Fruit fly (Drosophila melanogaster): ENCODE measurements around the gene CG9331.

CG9331 gene

DNA sequence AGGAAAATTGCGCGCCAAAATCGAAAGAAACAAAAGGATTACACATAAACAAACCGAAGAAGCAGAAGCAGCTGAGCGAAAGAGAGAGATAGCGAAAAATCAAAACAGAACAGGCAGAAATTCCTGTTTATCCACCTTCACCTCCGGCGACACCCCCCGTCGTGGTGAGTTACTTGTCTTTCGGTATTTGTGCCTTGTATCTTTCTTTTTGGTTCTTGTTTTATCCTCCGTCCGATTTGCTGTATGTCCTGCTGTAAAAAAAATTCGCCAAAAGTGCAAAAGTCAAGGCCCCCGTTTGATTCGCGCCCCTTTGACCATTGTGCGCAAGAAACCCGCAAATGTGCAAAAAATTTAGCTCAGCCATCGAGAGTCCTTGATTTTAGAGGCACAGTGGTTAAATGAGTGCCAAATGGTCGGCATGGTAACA is 24.3 kb upstream of the CG9331 start (continued):
- TF ChIP-seq CG10959 (GFP tag; IDR thresholded peaks at IDR 0.05) (no peak), Kr (GFP tag; optimal IDR thresholded peaks at IDR 0.05) (peak; percentile 40), CG1603 (tag; optimal IDR thresholded peaks at IDR 0.05) (no peak), tap (tag; optimal IDR thresholded peaks at IDR 0.05) (no peak), CG13894 (tag; optimal IDR thresholded peaks at IDR 0.05) (peak; percentile 92), sd (tag; optimal IDR thresholded peaks at IDR 0.05) (peak; percentile 53), pnt (GFP tag; optimal IDR thresholded peaks at IDR 0.05) (no peak), abd-A (tag; optimal IDR thresholded peaks at IDR 0.05) (no peak), CG8089 (GFP tag; optimal IDR thresholded peaks at IDR 0.05) (no peak), nerfin-1 (tag; optimal IDR thresholded peaks at IDR 0.05) (peak; percentile 92), Jarid2 (GFP tag; optimal IDR thresholded peaks at IDR 0.05) (no peak), CG18599 (GFP tag; optimal IDR thresholded peaks at IDR 0.05) (peak; percentile 30), tna (GFP tag; IDR thresholded peaks at IDR 0.05; ENCODE audit: partially characterized antibody) (no peak), stwl (tag; optimal IDR thresholded peaks at IDR 0.05) (peak; percentile 12), pros (GFP tag; optimal IDR thresholded peaks at IDR 0.05) (peak; percentile 32), CG15479 (GFP tag; optimal IDR thresholded peaks at IDR 0.05) (peak; percentile 70)

DNA sequence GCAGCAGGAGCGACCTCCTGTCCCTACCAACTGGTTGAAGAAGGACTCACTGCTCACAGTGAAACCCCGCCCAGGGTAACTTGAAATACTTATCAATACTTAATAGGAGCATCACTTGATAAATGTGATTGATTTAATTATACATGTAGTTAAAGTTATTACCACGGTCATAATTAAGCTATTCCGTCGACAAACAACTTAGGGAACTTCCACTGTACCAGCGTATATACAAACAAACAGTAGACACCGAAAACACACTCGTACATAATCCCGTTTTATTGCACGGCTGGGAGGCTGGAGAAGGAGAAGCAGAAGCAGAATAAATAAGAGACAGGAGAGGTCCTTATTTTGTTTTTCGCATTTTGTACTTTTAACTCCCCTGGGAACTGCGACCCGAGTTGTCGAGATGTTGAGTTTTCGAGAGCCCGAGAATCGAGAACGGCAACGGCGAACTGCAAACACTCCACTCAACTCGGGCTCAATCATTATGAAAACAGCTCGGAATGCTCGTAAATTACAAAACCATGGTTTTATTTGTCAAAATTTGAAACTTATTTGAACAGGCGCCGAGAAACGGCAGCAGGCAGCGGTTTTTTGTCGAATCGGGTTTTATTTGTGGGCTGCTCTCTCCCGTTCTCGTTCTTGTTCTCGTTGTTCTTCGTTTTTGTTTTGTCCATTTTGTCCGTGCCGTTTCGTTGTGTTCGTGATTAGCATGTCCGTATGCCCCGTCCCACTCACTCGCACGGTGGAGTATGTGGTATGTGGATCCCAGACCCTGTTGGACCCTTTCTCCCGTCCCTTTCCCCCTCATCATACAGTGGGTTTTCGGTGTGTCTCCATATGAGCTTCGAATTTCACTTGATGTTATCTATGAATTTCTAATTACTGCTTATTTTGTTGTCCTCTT is 22.4 kb upstream of the CG9331 start:
- no peak for TF ChIP-seq Opbp (GFP tag; IDR thresholded peaks at IDR 0.05; ENCODE audit: partially characterized antibody)
- peak; percentile 69 for TF ChIP-seq CG11085 (GFP tag; IDR thresholded peaks at IDR 0.05)
- TF ChIP-seq klu (GFP tag; IDR thresholded peaks at IDR 0.05) = peak; percentile 61
- peak; percentile 19 for TF ChIP-seq pzg (GFP tag; optimal IDR thresholded peaks at IDR 0.05)
- TF ChIP-seq CG11696 (GFP tag; IDR thresholded peaks at IDR 0.05) = no peak
- peak; percentile 77 for TF ChIP-seq CG12391 (tag; optimal IDR thresholded peaks at IDR 0.05)
- peak; percentile 84 for TF ChIP-seq crol (GFP tag; IDR thresholded peaks at IDR 0.05)
- TF ChIP-seq CG4617 (GFP tag; optimal IDR thresholded peaks at IDR 0.05; ENCODE audit: borderline replicate concordance) = no peak
- TF ChIP-seq lilli (GFP tag; optimal IDR thresholded peaks at IDR 0.05) = peak; percentile 87
- 0 out of 2 replicates have a peak, but pooled peaks have one; percentile 33 for TF ChIP-seq CG10321 (GFP tag; IDR thresholded peaks at IDR 0.05)
- peak; percentile 78 for TF ChIP-seq CG8924 (tag; optimal IDR thresholded peaks at IDR 0.05)
- peak; percentile 81 for TF ChIP-seq CG6689 (GFP tag; IDR thresholded peaks at IDR 0.05)
- no peak for TF ChIP-seq nerfin-1 (tag; optimal IDR thresholded peaks at IDR 0.05)
- peak; percentile 9; the same call in 1 of the 2 replicates for TF ChIP-seq bowl (GFP tag; IDR thresholded peaks at IDR 0.05)
- TF ChIP-seq CG3726 (GFP tag; IDR thresholded peaks at IDR 0.05) = 0 out of 3 replicates have a peak, but pooled peaks have one; percentile 33
- peak; percentile 47; the same call in 1 of the 2 replicates for TF ChIP-seq gsb (GFP tag; IDR thresholded peaks at IDR 0.05)
- TF ChIP-seq CG8478 (optimal IDR thresholded peaks at IDR 0.05) = no peak
- peak; percentile 63 for TF ChIP-seq CG4854 (GFP tag; optimal IDR thresholded peaks at IDR 0.05)
- TF ChIP-seq CG2202 (tag; optimal IDR thresholded peaks at IDR 0.05) = peak; percentile 30
- TF ChIP-seq CG12659 (GFP tag; optimal IDR thresholded peaks at IDR 0.05) = peak; percentile 70
- peak; percentile 59 for TF ChIP-seq CG10979 (tag; optimal IDR thresholded peaks at IDR 0.05)
- peak; percentile 83 for TF ChIP-seq CHES-1-like (GFP tag; optimal IDR thresholded peaks at IDR 0.05)
- peak; percentile 75 for TF ChIP-seq CG12219 (GFP tag; optimal IDR thresholded peaks at IDR 0.05)
- peak; percentile 74 for TF ChIP-seq bab2 (GFP tag; optimal IDR thresholded peaks at IDR 0.05)
- peak; percentile 70 for TF ChIP-seq tx (GFP tag; optimal IDR thresholded peaks at IDR 0.05)
- TF ChIP-seq CG9609 (GFP tag; optimal IDR thresholded peaks at IDR 0.05) = peak; percentile 62
- no peak for TF ChIP-seq toy (GFP tag; IDR thresholded peaks at IDR 0.05)
- TF ChIP-seq Camta (GFP tag; optimal IDR thresholded peaks at IDR 0.05) = peak; percentile 62
- TF ChIP-seq btn (GFP tag; optimal IDR thresholded peaks at IDR 0.05) = peak; percentile 61
- TF ChIP-seq gro (GFP tag; optimal IDR thresholded peaks at IDR 0.05) = peak; percentile 88
- no peak for TF ChIP-seq CG15479 (GFP tag; optimal IDR thresholded peaks at IDR 0.05)
- peak; percentile 66 for TF ChIP-seq Bdp1 (GFP tag; optimal IDR thresholded peaks at IDR 0.05)
- TF ChIP-seq gem (tag; optimal IDR thresholded peaks at IDR 0.05) = peak; percentile 81
- TF ChIP-seq CG1233 (GFP tag; optimal IDR thresholded peaks at IDR 0.05) = peak; percentile 69

Data from whole organism, embryonic.